Fruit fly (Drosophila melanogaster): Measurements from ENCODE around the gene Rph.

Rph gene

dm6 chrX:10784330-10784778 lies 26.9 kb upstream of the Rph start (continued):
- TF ChIP-seq Trl (optimal IDR thresholded peaks at IDR 0.05) (peak; percentile 81 to 89), Trl (GFP tag; optimal IDR thresholded peaks at IDR 0.05) (peak; percentile 1), lab (GFP tag; optimal IDR thresholded peaks at IDR 0.05) (peak; percentile 24), nom (GFP tag; optimal IDR thresholded peaks at IDR 0.05) (peak; percentile 30), schlank (tag; optimal IDR thresholded peaks at IDR 0.05) (peak; percentile 6), z (GFP tag; IDR thresholded peaks at IDR 0.05) (no peak), Adf1 (GFP tag; IDR thresholded peaks at IDR 0.05) (peak; percentile 97), CG32532 (GFP tag; IDR thresholded peaks at IDR 0.05) (peak; percentile 61; the same call in 1 of the 2 replicates), ssp (GFP tag; IDR thresholded peaks at IDR 0.05) (no peak), mirr (GFP tag; optimal IDR thresholded peaks at IDR 0.05) (peak; percentile 53), Dbx (GFP tag; IDR thresholded peaks at IDR 0.05) (no peak; the same call in 2 of the 3 replicates), CG34224 (GFP tag; IDR thresholded peaks at IDR 0.05; ENCODE audit: partially characterized antibody) (0 out of 3 replicates have a peak, but pooled peaks have one; percentile 56), rib (GFP tag; IDR thresholded peaks at IDR 0.05) (peak; percentile 55; the same call in 1 of the 2 replicates), gce (GFP tag; IDR thresholded peaks at IDR 0.05) (no peak), Max (GFP tag; optimal IDR thresholded peaks at IDR 0.05) (no peak), scrt (GFP tag; optimal IDR thresholded peaks at IDR 0.05) (peak; percentile 94), CHES-1-like (GFP tag; optimal IDR thresholded peaks at IDR 0.05) (no peak), CG6689 (GFP tag; IDR thresholded peaks at IDR 0.05) (no peak), CG5953 (GFP tag; IDR thresholded peaks at IDR 0.05) (no peak), chinmo (GFP tag; IDR thresholded peaks at IDR 0.05; ENCODE audit: partially characterized antibody) (peak; percentile 80; the same call in 2 of the 4 replicates), crol (GFP tag; IDR thresholded peaks at IDR 0.05) (peak; percentile 32; the same call in 1 of the 2 replicates), psq (GFP tag; optimal IDR thresholded peaks at IDR 0.05) (no peak), CG9609 (GFP tag; optimal IDR thresholded peaks at IDR 0.05) (no peak), kay (GFP tag; optimal IDR thresholded peaks at IDR 0.05) (no peak), Pdp1 (GFP tag; optimal IDR thresholded peaks at IDR 0.05) (peak in 1 of 2 experiments; percentile 98), sna (GFP tag; IDR thresholded peaks at IDR 0.05; ENCODE audit: partially characterized antibody) (0 out of 2 replicates have a peak, but pooled peaks have one; percentile 26), CG2116 (GFP tag; optimal IDR thresholded peaks at IDR 0.05) (no peak), lilli (GFP tag; optimal IDR thresholded peaks at IDR 0.05) (peak; percentile 50), yki (optimal IDR thresholded peaks at IDR 0.05) (peak; percentile 63), prd (optimal IDR thresholded peaks at IDR 0.05) (no peak), prd (GFP tag; IDR thresholded peaks at IDR 0.05) (peak; percentile 3; the same call in 1 of the 3 replicates), row (GFP tag; IDR thresholded peaks at IDR 0.05) (peak; percentile 20; the same call in 2 of the 3 replicates), CG15514 (GFP tag; optimal IDR thresholded peaks at IDR 0.05) (peak; percentile 30), Ets65A (GFP tag) (peak; percentile 18), CG34376 (GFP tag; optimal IDR thresholded peaks at IDR 0.05) (peak; percentile 17), CG12659 (GFP tag; optimal IDR thresholded peaks at IDR 0.05) (no peak), Ptx1 (GFP tag; IDR thresholded peaks at IDR 0.05) (no peak), BtbVII (GFP tag; optimal IDR thresholded peaks at IDR 0.05) (peak; percentile 55), CG15479 (GFP tag; optimal IDR thresholded peaks at IDR 0.05) (peak; percentile 94), CG15073 (GFP tag; optimal IDR thresholded peaks at IDR 0.05) (no peak), ftz-f1 (GFP tag; optimal IDR thresholded peaks at IDR 0.05) (peak; percentile 55), MTF-1 (GFP tag; optimal IDR thresholded peaks at IDR 0.05; ENCODE audit: borderline replicate concordance) (peak; percentile 0), corto (GFP tag; optimal IDR thresholded peaks at IDR 0.05) (peak; percentile 12), sqz (GFP tag; optimal IDR thresholded peaks at IDR 0.05) (peak; percentile 87), sd (tag; optimal IDR thresholded peaks at IDR 0.05) (peak; percentile 79), CG3163 (GFP tag; optimal IDR thresholded peaks at IDR 0.05) (peak; percentile 71), CG7987 (GFP tag; optimal IDR thresholded peaks at IDR 0.05) (peak; percentile 2), Fer1 (GFP tag; optimal IDR thresholded peaks at IDR 0.05) (peak; percentile 8), kah (GFP tag; optimal IDR thresholded peaks at IDR 0.05) (peak; percentile 4)

Data from whole organism, embryonic.